Worm (Caenorhabditis elegans) whole organism, L3 larva: Measurements from ENCODE around the gene C52G5.3.

Source experiments
- daf-12 ChIP-seq: fragments of 150-350 bp; optimal IDR thresholded peaks from 2 replicates; lab custom pipeline; 2014; ENCODE audit warnings: missing biosample characterization, missing genetic modification reagents, missing genetic modification characterization
- elt-3 ChIP-seq, 3 experiments: fragments of 150-350 bp in 1 of 3; sonication (generic microtip) in 2 of 3; optimal IDR thresholded peaks; 2 replicates in 2 of 3; 4 replicates in 1 of 3; lab custom pipeline; 2014 to 2017; ENCODE audit warnings: missing biosample characterization in 3 of 3, missing genetic modification characterization in 3 of 3
- fos-1 ChIP-seq: fragments of 150-350 bp; optimal IDR thresholded peaks from 2 replicates; lab custom pipeline; 2014; ENCODE audit warnings: missing biosample characterization, missing genetic modification characterization
- nfya-1 ChIP-seq: sonication (generic microtip); optimal IDR thresholded peaks from 2 replicates; lab custom pipeline; 2017; ENCODE audit warnings: missing genetic modification characterization, mild to moderate bottlenecking, missing compliant biosample characterization, antibody characterized with exemption, moderate library complexity; ENCODE audit not compliant: insufficient read depth
- nhr-11 ChIP-seq: fragments of 150-350 bp; optimal IDR thresholded peaks from 2 replicates; lab custom pipeline; 2014; ENCODE audit warnings: missing biosample characterization, missing genetic modification characterization
- nhr-237 ChIP-seq: fragments of 150-350 bp; optimal IDR thresholded peaks from 2 replicates; lab custom pipeline; 2014; ENCODE audit warnings: missing biosample characterization, missing genetic modification characterization
- nhr-25 ChIP-seq: sonication (generic microtip); optimal IDR thresholded peaks from 2 replicates; lab custom pipeline; 2017; ENCODE audit warnings: missing biosample characterization, missing genetic modification characterization
- pha-4 ChIP-seq: fragments of 150-350 bp; optimal IDR thresholded peaks from 2 replicates; lab custom pipeline; 2014; ENCODE audit warnings: missing biosample characterization, missing genetic modification reagents, missing genetic modification characterization
- pqm-1 ChIP-seq: fragments of 150-350 bp; optimal IDR thresholded peaks from 2 replicates; lab custom pipeline; 2017; ENCODE audit warnings: missing biosample characterization, missing genetic modification characterization, inconsistent platforms
- unc-62 ChIP-seq: fragments of 150-350 bp; sonication (generic microtip); optimal IDR thresholded peaks from 4 replicates; lab custom pipeline; 2014; ENCODE audit warnings: missing biosample characterization, missing genetic modification reagents, missing genetic modification characterization
- ztf-11 ChIP-seq: fragments of 150-350 bp; optimal IDR thresholded peaks from 2 replicates; lab custom pipeline; 2014; ENCODE audit warnings: missing biosample characterization, missing genetic modification characterization

DNA sequence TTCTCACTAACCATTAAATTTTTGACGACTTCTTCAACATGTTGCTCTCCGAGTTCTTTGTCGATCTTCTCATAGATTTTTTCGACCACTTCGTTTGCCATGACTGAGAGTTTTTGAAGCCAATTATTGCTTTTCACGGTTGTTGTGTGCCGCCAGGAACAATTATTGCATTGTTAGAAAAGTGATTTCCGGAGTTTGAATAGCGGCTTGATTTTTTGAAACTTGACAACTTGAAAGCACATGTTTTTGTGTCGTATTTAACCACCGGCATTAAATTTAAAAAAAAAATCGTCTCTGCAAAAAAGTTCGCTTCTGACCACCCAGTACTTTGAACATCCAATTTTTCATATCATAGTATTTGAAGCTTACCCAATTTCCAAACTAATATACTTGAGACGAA is at the start of gene C52G5.3:
- no peak for TF ChIP-seq elt-3 (tag; optimal IDR thresholded peaks at IDR 0.05; lab: Kevin White, UChicago)
- no peak for TF ChIP-seq nhr-11 (tag; lab: Kevin White, UChicago)
- no peak for TF ChIP-seq daf-12
- no peak for TF ChIP-seq unc-62 (GFP tag; lab: Kevin White, UChicago)
- TF ChIP-seq pha-4 (tag; lab: Kevin White, UChicago): no peak
- no peak for TF ChIP-seq nhr-237 (tag; lab: Kevin White, UChicago)
- no peak for TF ChIP-seq ztf-11 (tag; lab: Kevin White, UChicago)
- no peak for TF ChIP-seq nfya-1
- no peak for TF ChIP-seq fos-1 (tag; lab: Kevin White, UChicago)
- no peak for TF ChIP-seq nhr-25 (tag; lab: Kevin White, UChicago)
- no peak for TF ChIP-seq pqm-1 (tag; lab: Kevin White, UChicago)
